Worm (Caenorhabditis elegans) whole organism, mixed stage, embryonic: Measurements from ENCODE around the gene nhr-101.

Source experiments
- blmp-1 ChIP-seq: fragments of 150-350 bp; optimal IDR thresholded peaks from 2 replicates; lab custom pipeline; 2014; ENCODE audit warnings: missing biosample characterization, missing genetic modification characterization
- ces-1 ChIP-seq: fragments of 150-350 bp; optimal IDR thresholded peaks from 2 replicates; lab custom pipeline; 2014; ENCODE audit warnings: missing biosample characterization, missing genetic modification reagents, missing genetic modification characterization
- cnd-1 ChIP-seq: fragments of 200-800 bp; sonication (Bioruptor generic); optimal IDR thresholded peaks from 2 replicates; lab custom pipeline; 2018; ENCODE audit warnings: mild to moderate bottlenecking, missing genetic modification characterization, missing compliant biosample characterization
- elt-1 ChIP-seq: sonication (generic microtip); optimal IDR thresholded peaks from 2 replicates; lab custom pipeline; 2017; ENCODE audit warnings: missing genetic modification characterization, mild to moderate bottlenecking, missing compliant biosample characterization, antibody characterized with exemption, moderate library complexity, borderline replicate concordance; ENCODE audit not compliant: insufficient read depth
- elt-3 ChIP-seq: fragments of 150-350 bp; optimal IDR thresholded peaks from 2 replicates; lab custom pipeline; 2014; ENCODE audit warnings: missing biosample characterization, missing genetic modification characterization
- lin-13 ChIP-seq: fragments of 150-350 bp; optimal IDR thresholded peaks from 2 replicates; lab custom pipeline; 2014; ENCODE audit warnings: missing biosample characterization, missing genetic modification characterization
- mep-1 ChIP-seq: fragments of 150-350 bp; optimal IDR thresholded peaks from 2 replicates; lab custom pipeline; 2017; ENCODE audit warnings: missing biosample characterization, missing genetic modification reagents, missing genetic modification characterization, inconsistent platforms
- nhr-12 ChIP-seq: fragments of 150-350 bp; optimal IDR thresholded peaks from 2 replicates; lab custom pipeline; 2014; ENCODE audit warnings: missing biosample characterization, missing genetic modification characterization
- nhr-237 ChIP-seq: fragments of 150-350 bp; optimal IDR thresholded peaks from 2 replicates; lab custom pipeline; 2014; ENCODE audit warnings: missing biosample characterization, missing genetic modification characterization
- pha-4 ChIP-seq: fragments of 150-350 bp; optimal IDR thresholded peaks from 2 replicates; lab custom pipeline; 2018; ENCODE audit warnings: missing biosample characterization, missing genetic modification reagents, missing genetic modification characterization
- snpc-4 ChIP-seq: fragments of 150-350 bp; optimal IDR thresholded peaks from 2 replicates; lab custom pipeline; 2014; ENCODE audit warnings: missing biosample characterization, missing genetic modification characterization
- unc-39 ChIP-seq: fragments of 150-350 bp; optimal IDR thresholded peaks from 2 replicates; lab custom pipeline; 2014; ENCODE audit warnings: missing biosample characterization, missing genetic modification characterization
- unc-62 ChIP-seq: fragments of 150-350 bp; optimal IDR thresholded peaks from 2 replicates; lab custom pipeline; 2014; ENCODE audit warnings: missing biosample characterization, missing genetic modification reagents, missing genetic modification characterization

DNA sequence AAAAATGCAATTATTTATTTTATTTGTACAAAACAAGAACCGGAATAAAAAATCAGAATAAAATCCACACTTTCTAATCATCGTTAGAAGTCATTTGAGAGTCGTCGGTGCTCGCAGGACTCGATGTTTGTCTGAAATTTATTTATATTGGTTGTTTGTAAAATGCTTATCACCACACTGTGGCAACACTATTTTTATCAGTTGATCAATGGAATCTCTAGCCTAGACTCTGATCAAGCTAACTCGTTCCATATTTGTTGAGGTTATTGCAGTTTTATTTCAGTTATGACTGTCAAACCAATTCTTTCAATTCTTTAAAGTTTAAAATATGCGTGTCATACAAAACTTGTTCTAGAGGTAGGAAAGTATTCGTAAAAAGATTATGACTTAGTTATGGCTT lies 34.2 kb downstream of the nhr-101 start, which contains the start of gene dhs-20:
- TF ChIP-seq lin-13 (tag; lab: Kevin White, UChicago) (no peak), blmp-1 (tag; lab: Kevin White, UChicago) (no peak), nhr-237 (no peak), cnd-1 (tag; lab: Kevin White, UChicago) (no peak), snpc-4 (tag; lab: Kevin White, UChicago) (no peak), elt-1 (tag; lab: Kevin White, UChicago) (no peak), unc-62 (no peak), mep-1 (no peak), unc-39 (tag; lab: Kevin White, UChicago) (no peak), ces-1 (GFP tag; lab: Kevin White, UChicago) (no peak), nhr-12 (tag; lab: Kevin White, UChicago) (no peak), pha-4 (tag; lab: Kevin White, UChicago) (no peak), elt-3 (tag; lab: Kevin White, UChicago) (no peak)
